Worm (Caenorhabditis elegans): ENCODE results near the gene D1079.1.

DNA sequence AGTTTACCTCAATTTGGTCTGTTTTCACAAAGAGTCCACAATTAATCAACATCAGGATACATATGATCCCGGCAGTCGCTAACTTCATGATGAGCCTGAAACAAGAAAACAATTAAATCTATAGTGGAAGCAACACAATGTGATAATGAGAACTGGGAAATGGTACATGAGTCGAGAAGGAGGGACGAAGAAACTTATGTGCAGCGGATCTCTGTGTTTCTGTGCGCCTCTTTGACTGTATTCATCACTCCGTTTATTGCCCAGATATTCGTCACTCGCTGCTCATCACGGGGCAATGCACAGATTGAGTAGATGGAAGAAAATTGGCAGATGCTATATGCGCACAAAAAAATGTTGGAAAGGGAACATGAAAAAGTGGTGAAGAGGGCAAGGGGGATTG lies 36.7 kb upstream of the D1079.1 start, which contains the start of gene R160.3:
- no peak for TF ChIP-seq ztf-11 (tag; optimal IDR thresholded peaks at IDR 0.05)
- TF ChIP-seq unc-62 (GFP tag; optimal IDR thresholded peaks at IDR 0.05 in 1 of 2): no peak
- no peak for TF ChIP-seq unc-62 (tag; optimal IDR thresholded peaks at IDR 0.05)
- TF ChIP-seq F37D6.2 (tag; optimal IDR thresholded peaks at IDR 0.05): no peak
- no peak for TF ChIP-seq nhr-48 (tag; optimal IDR thresholded peaks at IDR 0.05)
- TF ChIP-seq hlh-11 (tag; optimal IDR thresholded peaks at IDR 0.05): no peak
- no peak for TF ChIP-seq nhr-77 (tag; optimal IDR thresholded peaks at IDR 0.05)
- no peak for TF ChIP-seq lir-3 (tag; optimal IDR thresholded peaks at IDR 0.05)
- TF ChIP-seq nhr-11 (tag; optimal IDR thresholded peaks at IDR 0.05): no peak
- no peak for TF ChIP-seq unc-39 (tag; optimal IDR thresholded peaks at IDR 0.05)
